Worm (Caenorhabditis elegans) whole organism, dauer: Measurements from ENCODE around the gene acs-3.

ENCODE experiments used
- unc-62 ChIP-seq: sonication (generic microtip); optimal IDR thresholded peaks from 2 replicates; lab custom pipeline; 2017; ENCODE audit warnings: missing biosample characterization, missing genetic modification reagents, missing genetic modification characterization

acs-3 gene

ce11 chrV:1969228-1969627 is at the start of gene acs-3:
Gene acs-3 (plus strand): TSS chrV:1969528.
- TF ChIP-seq unc-62 (GFP tag; lab: Kevin White, UChicago): no peak

ce11 chrV:1920105-1920504 is 49.2 kb upstream of the acs-3 start, which contains the start of gene Y32G9A.12:
Gene Y32G9A.12 (minus strand): TSS chrV:1920205.
- no peak for TF ChIP-seq unc-62 (GFP tag; lab: Kevin White, UChicago)

DNA sequence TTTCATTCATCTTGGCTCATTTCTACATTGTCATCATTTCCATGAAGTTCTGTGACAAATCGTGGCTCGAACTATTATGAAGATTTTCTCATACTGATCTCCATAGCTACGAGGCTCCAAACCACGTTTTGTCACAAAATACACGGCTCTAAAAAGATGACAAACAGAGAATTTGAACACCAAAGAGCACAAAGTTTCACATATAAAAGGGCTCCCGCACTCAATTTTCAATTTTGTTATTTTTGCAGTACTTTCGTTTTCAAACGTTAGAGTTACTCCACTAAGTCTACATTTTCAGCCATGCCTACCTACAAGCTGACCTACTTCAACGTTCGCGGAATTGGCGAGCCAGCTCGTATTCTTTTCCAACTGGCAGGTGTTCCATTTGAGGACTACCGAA is 48.0 kb upstream of the acs-3 start, which contains the start of gene gst-37:
TSS of gene gst-37 (plus strand) at position 301 of the 400 bp plus-strand sequence.
- TF ChIP-seq unc-62 (GFP tag; lab: Kevin White, UChicago): no peak

ce11 chrV:1925487-1925886 is 43.8 kb upstream of the acs-3 start, which contains the start of gene T06A1.1:
Gene T06A1.1 (minus strand): TSS chrV:1925587.
- TF ChIP-seq unc-62 (GFP tag; lab: Kevin White, UChicago): no peak

- no peak for TF ChIP-seq unc-62 (GFP tag; lab: Kevin White, UChicago)
Measured at ce11 chrV:1927015-1927414, 42.3 kb upstream of the acs-3 start, which contains the start of gene T06A1.5. Gene T06A1.5 (plus strand): TSS chrV:1927223.

ce11 chrV:1928473-1928872 is 40.9 kb upstream of the acs-3 start:
- TF ChIP-seq unc-62 (GFP tag; lab: Kevin White, UChicago): no peak

DNA sequence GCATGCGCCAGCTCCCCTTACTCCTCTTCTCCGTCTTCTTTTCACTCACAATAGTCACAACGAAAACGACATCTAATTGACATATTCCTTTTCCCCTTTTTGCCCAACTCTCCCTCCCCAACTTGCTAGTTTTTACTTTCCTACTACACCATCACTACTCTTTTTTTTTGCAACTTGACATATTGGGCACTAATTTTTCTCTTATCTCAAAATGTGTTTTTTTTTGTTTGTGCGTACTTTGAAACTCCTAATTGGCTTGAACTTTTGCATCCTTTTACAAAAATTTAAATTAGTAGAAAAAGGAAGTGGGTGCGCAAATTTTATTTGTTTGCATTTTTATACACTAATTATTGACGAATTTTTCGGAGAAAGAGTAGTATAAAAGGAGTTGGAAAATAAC is 33.8 kb upstream of the acs-3 start:
- TF ChIP-seq unc-62 (GFP tag; lab: Kevin White, UChicago): no peak

- no peak for TF ChIP-seq unc-62 (GFP tag; lab: Kevin White, UChicago)
Measured at ce11 chrV:1937963-1938362, 31.4 kb upstream of the acs-3 start, which contains the start of gene glb-25. Gene glb-25 (plus strand): TSS chrV:1938263.

DNA sequence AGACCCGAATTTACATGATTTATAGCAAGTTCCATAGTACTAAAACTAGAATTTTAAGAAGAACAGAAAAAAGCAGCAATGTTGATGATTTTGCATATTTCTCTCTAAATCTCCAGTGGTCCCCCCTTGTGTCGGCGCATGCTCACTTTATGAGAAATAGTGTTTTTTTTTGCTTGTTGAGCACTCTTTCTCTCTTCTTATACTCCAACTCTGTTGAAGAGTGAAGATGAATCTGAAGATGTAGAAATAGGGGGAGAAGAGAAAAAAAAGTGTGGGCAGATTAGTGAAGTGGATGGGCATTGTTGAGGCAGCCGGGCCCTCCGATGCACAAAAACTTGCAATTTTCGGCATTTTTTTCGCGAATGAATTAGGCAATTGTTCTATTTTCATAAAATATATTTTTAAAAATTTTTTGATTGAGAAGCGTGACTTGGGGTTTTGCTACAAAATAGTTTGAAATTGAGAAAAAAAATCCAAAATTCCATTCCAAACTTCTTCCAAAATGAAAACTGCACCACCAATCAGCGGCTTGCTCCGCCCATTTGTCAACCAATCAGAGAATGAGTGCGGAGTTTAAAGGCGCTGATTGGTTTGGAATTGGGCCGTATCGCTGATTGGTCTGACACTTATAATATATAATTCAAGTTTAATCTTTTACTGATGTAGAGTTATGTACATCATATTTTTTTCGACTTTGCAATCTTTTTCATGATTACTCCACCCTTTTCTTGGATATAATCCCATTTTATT is 28.7 kb upstream of the acs-3 start:
- TF ChIP-seq unc-62 (GFP tag; lab: Kevin White, UChicago): no peak

ce11 chrV:1943465-1943864 is 25.9 kb upstream of the acs-3 start:
- no peak for TF ChIP-seq unc-62 (GFP tag; lab: Kevin White, UChicago)

DNA sequence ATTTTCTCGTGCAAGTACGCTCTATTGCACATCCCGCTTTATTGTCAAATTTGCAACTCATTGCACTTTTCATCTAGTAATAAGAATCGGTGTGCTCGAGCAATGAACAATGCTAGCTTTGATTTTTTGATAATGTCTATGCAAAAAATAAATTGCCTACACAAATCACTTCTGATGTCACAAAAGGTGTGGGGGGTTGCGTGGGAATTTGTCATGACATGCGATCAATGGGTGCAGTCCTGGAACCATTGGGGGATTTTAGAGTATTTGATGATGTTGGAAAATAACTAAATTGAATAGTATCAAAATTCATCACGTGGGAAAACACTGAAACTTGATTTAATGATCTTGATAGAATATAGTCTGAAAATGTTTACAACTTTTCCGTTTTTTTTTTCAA is 23.5 kb upstream of the acs-3 start:
- no peak for TF ChIP-seq unc-62 (GFP tag; lab: Kevin White, UChicago)

DNA sequence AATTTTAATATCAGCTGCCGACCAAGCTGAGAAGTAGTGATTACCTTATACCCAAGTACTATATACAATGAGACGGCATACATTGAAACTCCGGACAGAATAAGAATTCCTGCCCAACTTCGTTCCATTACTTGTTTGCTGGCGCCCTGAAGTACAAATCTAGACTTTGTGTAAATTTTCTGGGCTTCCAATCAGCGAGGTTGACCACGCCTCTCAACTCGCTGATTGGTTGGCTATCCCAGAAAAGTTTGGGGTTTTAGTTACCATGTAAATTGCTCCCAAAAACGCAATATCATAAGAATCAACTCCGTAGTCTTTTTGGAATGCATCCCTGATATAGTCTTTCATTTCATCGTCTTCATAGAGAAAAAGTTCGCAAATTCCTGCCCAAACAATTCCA is 14.1 kb upstream of the acs-3 start:
- TF ChIP-seq unc-62 (GFP tag; lab: Kevin White, UChicago): no peak

- TF ChIP-seq unc-62 (GFP tag; lab: Kevin White, UChicago): no peak
Measured at ce11 chrV:1957110-1957509, 12.2 kb upstream of the acs-3 start, which contains the start of gene fipr-25. Gene fipr-25 (plus strand): TSS chrV:1957410.

DNA sequence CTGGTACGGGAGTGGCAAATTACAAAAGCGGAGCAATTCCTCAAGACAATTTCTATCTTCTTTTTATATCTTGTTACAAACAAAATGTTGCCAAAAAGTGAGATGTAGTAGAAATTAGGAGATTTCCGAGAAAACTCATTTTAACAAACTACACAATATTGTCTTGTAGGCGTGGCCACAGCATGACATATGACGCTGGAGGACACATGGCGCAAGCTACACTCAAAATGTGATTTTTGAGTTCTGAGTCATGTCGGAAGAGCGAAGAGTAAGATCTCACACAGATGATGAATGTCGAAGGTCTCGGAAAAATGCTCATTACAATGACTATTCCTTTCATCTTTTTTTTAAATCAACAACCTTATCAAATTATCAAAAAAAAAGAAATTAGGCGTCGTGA is 7.9 kb upstream of the acs-3 start, which contains the start of gene Y40B10B.1:
TSS of gene Y40B10B.1 (minus strand) at position 101 of the 400 bp plus-strand sequence.
- no peak for TF ChIP-seq unc-62 (GFP tag; lab: Kevin White, UChicago)

ce11 chrV:1964806-1965205 is 4.5 kb upstream of the acs-3 start, which contains the start of gene srj-15:
Gene srj-15 (minus strand): TSS chrV:1964906.
- no peak for TF ChIP-seq unc-62 (GFP tag; lab: Kevin White, UChicago)

- TF ChIP-seq unc-62 (GFP tag; lab: Kevin White, UChicago): no peak
Measured at ce11 chrV:1966962-1967361, 2.4 kb upstream of the acs-3 start.

- no peak for TF ChIP-seq unc-62 (GFP tag; lab: Kevin White, UChicago)
Measured at ce11 chrV:1968809-1969208, 519 bp upstream of the acs-3 start.
